Worm (Caenorhabditis elegans) whole organism, young adult: ENCODE results near the gene lgc-10.

Experiments used
- B0019.2 ChIP-seq: fragments of 200-800 bp; sonication (Bioruptor generic); conservative IDR thresholded peaks from 2 replicates; pipeline ENCODE4 v1.3.6; 2022; ENCODE audit warnings: missing genetic modification reagents, missing genetic modification characterization, missing compliant biosample characterization
- B0261.1 ChIP-seq: sonication (generic microtip); optimal IDR thresholded peaks from 2 replicates; lab custom pipeline; 2016; ENCODE audit warnings: mild to moderate bottlenecking, missing genetic modification characterization, moderate library complexity, missing compliant biosample characterization
- F10E7.11 ChIP-seq: sonication (generic microtip); optimal IDR thresholded peaks from 2 replicates; lab custom pipeline; 2017; ENCODE audit warnings: mild to moderate bottlenecking, missing genetic modification characterization, moderate library complexity, missing compliant biosample characterization
- F22D6.2 ChIP-seq: sonication (generic microtip); optimal IDR thresholded peaks from 2 replicates; lab custom pipeline; 2016; ENCODE audit warnings: mild to moderate bottlenecking, missing genetic modification characterization, missing compliant biosample characterization
- F33H1.4 ChIP-seq: fragments of 200-800 bp; sonication (Bioruptor generic); IDR thresholded peaks from 2 replicates; pipeline ENCODE4 v1.3.6; 2022; ENCODE audit warnings: missing genetic modification reagents, missing genetic modification characterization, missing compliant biosample characterization
- F37B4.10 ChIP-seq: fragments of 200-800 bp; sonication (Bioruptor generic); IDR thresholded peaks from 2 replicates; pipeline ENCODE4 v1.3.6; 2022; ENCODE audit warnings: missing genetic modification characterization, missing compliant biosample characterization
- F57C9.4 ChIP-seq: sonication (generic microtip); optimal IDR thresholded peaks from 2 replicates; lab custom pipeline; 2017; ENCODE audit warnings: mild to moderate bottlenecking, missing genetic modification characterization, missing compliant biosample characterization
- Y56A3A.18 ChIP-seq: fragments of 200-800 bp; sonication (Bioruptor generic); IDR thresholded peaks from 2 replicates; pipeline ENCODE4 v1.3.6; 2022; ENCODE audit warnings: missing genetic modification reagents, missing genetic modification characterization, missing compliant biosample characterization
- Y79H2A.3 ChIP-seq: fragments of 200-800 bp; sonication (Bioruptor generic); conservative IDR thresholded peaks from 2 replicates; pipeline ENCODE4 v1.3.6; 2022; ENCODE audit warnings: missing genetic modification reagents, missing genetic modification characterization, missing compliant biosample characterization
- athp-1 ChIP-seq: sonication (generic microtip); optimal IDR thresholded peaks from 2 replicates; lab custom pipeline; 2017; ENCODE audit warnings: mild to moderate bottlenecking, missing genetic modification characterization, missing compliant biosample characterization
- attf-5 ChIP-seq: fragments of 200-800 bp; sonication (Bioruptor generic); optimal IDR thresholded peaks from 2 replicates; lab custom pipeline; 2018; ENCODE audit warnings: mild to moderate bottlenecking, missing genetic modification characterization, missing compliant biosample characterization
- bed-1 ChIP-seq: fragments of 200-800 bp; sonication (Bioruptor generic); IDR thresholded peaks from 2 replicates; pipeline ENCODE4 v1.3.6; 2022; ENCODE audit warnings: missing genetic modification reagents, missing genetic modification characterization, missing compliant biosample characterization
- cebp-1 ChIP-seq, 2 experiments: fragments of 200-800 bp in 1 of 2; sonication (Bioruptor generic) in 1 of 2; sonication (generic microtip) in 1 of 2; IDR thresholded peaks in 1 of 2; optimal IDR thresholded peaks in 1 of 2; 2 replicates each; pipeline versions ENCODE4 v1.3.6 to Lab custom; 2017 to 2022; ENCODE audit warnings: missing compliant biosample characterization in 2 of 2, missing genetic modification characterization in 2 of 2, mild to moderate bottlenecking in 1 of 2, missing genetic modification reagents in 1 of 2, moderate library complexity in 1 of 2
- ceh-79 ChIP-seq: sonication (generic microtip); optimal IDR thresholded peaks from 2 replicates; lab custom pipeline; 2017; ENCODE audit warnings: mild to moderate bottlenecking, missing genetic modification characterization, missing compliant biosample characterization
- chd-7 ChIP-seq: sonication (generic microtip); optimal IDR thresholded peaks from 2 replicates; lab custom pipeline; 2016; ENCODE audit warnings: mild to moderate bottlenecking, missing genetic modification characterization, moderate library complexity, missing compliant biosample characterization
- dpff-1 ChIP-seq: sonication (generic microtip); optimal IDR thresholded peaks from 2 replicates; lab custom pipeline; 2017; ENCODE audit warnings: mild to moderate bottlenecking, missing genetic modification characterization, missing compliant biosample characterization
- egl-18 ChIP-seq: fragments of 200-800 bp; sonication (Bioruptor generic); IDR thresholded peaks from 2 replicates; pipeline ENCODE4 v1.3.6; 2022; ENCODE audit warnings: missing genetic modification reagents, missing genetic modification characterization, missing compliant biosample characterization
- ekl-4 ChIP-seq: fragments of 200-800 bp; sonication (Bioruptor generic); IDR thresholded peaks from 2 replicates; pipeline ENCODE4 v1.3.6; 2022; ENCODE audit warnings: missing genetic modification reagents, missing genetic modification characterization, missing compliant biosample characterization
- ets-4 ChIP-seq: fragments of 200-800 bp; sonication (Bioruptor generic); optimal IDR thresholded peaks from 2 replicates; lab custom pipeline; 2018; ENCODE audit warnings: mild to moderate bottlenecking, missing genetic modification characterization, missing compliant biosample characterization
- fkh-3 ChIP-seq: sonication (generic microtip); optimal IDR thresholded peaks from 2 replicates; lab custom pipeline; 2016; ENCODE audit warnings: mild to moderate bottlenecking, missing genetic modification characterization, missing compliant biosample characterization
- hmg-1.2 ChIP-seq: fragments of 200-800 bp; sonication (Bioruptor generic); IDR thresholded peaks from 2 replicates; pipeline ENCODE4 v1.3.6; 2022; ENCODE audit warnings: missing genetic modification reagents, missing genetic modification characterization, missing compliant biosample characterization
- hsf-1 ChIP-seq: fragments of 200-800 bp; sonication (Bioruptor generic); IDR thresholded peaks from 2 replicates; pipeline ENCODE4 v1.3.6; 2022; ENCODE audit warnings: missing genetic modification reagents, missing genetic modification characterization, missing compliant biosample characterization
- madf-3 ChIP-seq: fragments of 200-800 bp; sonication (Bioruptor generic); IDR thresholded peaks from 2 replicates; pipeline ENCODE4 v1.3.6; 2022; ENCODE audit warnings: missing genetic modification reagents, missing genetic modification characterization, missing compliant biosample characterization
- mcd-1 ChIP-seq: fragments of 200-800 bp; sonication (Bioruptor generic); IDR thresholded peaks from 2 replicates; pipeline ENCODE4 v1.3.6; 2022; ENCODE audit warnings: missing genetic modification reagents, missing genetic modification characterization, missing compliant biosample characterization
- mxl-1 ChIP-seq: sonication (generic microtip); optimal IDR thresholded peaks from 2 replicates; lab custom pipeline; 2016; ENCODE audit warnings: missing genetic modification characterization, missing compliant biosample characterization
- nhr-120 ChIP-seq: fragments of 200-800 bp; sonication (Bioruptor generic); IDR thresholded peaks from 2 replicates; pipeline ENCODE4 v1.3.6; 2022; ENCODE audit warnings: missing genetic modification characterization, missing compliant biosample characterization
- nhr-179 ChIP-seq: sonication (generic microtip); optimal IDR thresholded peaks from 2 replicates; lab custom pipeline; 2016; ENCODE audit warnings: mild to moderate bottlenecking, missing genetic modification characterization, missing compliant biosample characterization
- nhr-90 ChIP-seq: sonication (generic microtip); optimal IDR thresholded peaks from 2 replicates; lab custom pipeline; 2016; ENCODE audit warnings: missing genotype, mild to moderate bottlenecking, missing genetic modification characterization, missing compliant biosample characterization
- rec-8 ChIP-seq, 2 experiments: sonication (generic microtip); optimal IDR thresholded peaks; 2 replicates each; lab custom pipeline; 2016; ENCODE audit warnings: mild to moderate bottlenecking in 2 of 2, missing genetic modification characterization in 2 of 2, missing genetic modification reagents in 2 of 2, missing genotype in 2 of 2, missing biosample characterization in 1 of 2, missing compliant biosample characterization in 1 of 2, moderate library complexity in 1 of 2
- sea-2 ChIP-seq: fragments of 200-800 bp; sonication (Bioruptor generic); IDR thresholded peaks from 2 replicates; pipeline ENCODE4 v1.3.6; 2022; ENCODE audit warnings: missing genetic modification characterization, missing compliant biosample characterization
- snpc-1.1 ChIP-seq: sonication (generic microtip); optimal IDR thresholded peaks from 2 replicates; lab custom pipeline; 2017; ENCODE audit warnings: missing genetic modification characterization, mild to moderate bottlenecking, missing compliant biosample characterization, antibody characterized with exemption, moderate library complexity, missing genotype, missing genetic modification reagents; ENCODE audit not compliant: insufficient read depth
- tbp1 ChIP-seq: fragments of 200-800 bp; sonication (Bioruptor generic); optimal IDR thresholded peaks from 2 replicates; lab custom pipeline; 2018; ENCODE audit warnings: mild to moderate bottlenecking, missing genetic modification characterization, missing compliant biosample characterization
- zim-3 ChIP-seq: sonication (generic microtip); optimal IDR thresholded peaks from 2 replicates; lab custom pipeline; 2017; ENCODE audit warnings: mild to moderate bottlenecking, missing genetic modification characterization, moderate library complexity, missing compliant biosample characterization
- ztf-26 ChIP-seq: sonication (generic microtip); optimal IDR thresholded peaks from 2 replicates; lab custom pipeline; 2017; ENCODE audit warnings: missing genetic modification characterization, missing compliant biosample characterization
- ztf-28 ChIP-seq: fragments of 200-800 bp; sonication (Bioruptor generic); IDR thresholded peaks from 2 replicates; pipeline ENCODE4 v1.3.6; 2022; ENCODE audit warnings: missing genetic modification reagents, missing genetic modification characterization, missing compliant biosample characterization

The lgc-10 gene

DNA sequence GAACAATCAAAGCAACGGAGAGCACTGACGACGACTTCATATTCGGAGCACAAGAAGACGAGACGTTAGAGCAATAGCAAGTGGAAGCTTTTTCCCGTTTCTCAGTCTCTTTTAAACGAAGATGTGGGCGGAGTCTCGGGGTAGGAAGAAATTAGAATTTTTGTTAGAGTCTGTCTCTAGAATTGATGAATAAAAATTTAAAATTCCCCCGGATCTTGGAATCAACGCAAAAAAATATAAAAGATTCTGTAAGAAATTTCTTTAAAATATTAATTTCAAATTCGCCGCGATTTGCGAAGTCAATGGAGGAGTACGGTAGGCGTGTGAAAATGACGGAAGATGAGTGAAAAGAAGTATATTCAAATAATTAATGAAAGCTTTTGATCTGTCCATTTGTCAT, 43.9 kb downstream of the lgc-10 start, which contains the start of gene nlp-71:
Gene nlp-71, minus strand, starts transcription at position 101 of the 400 bp plus-strand sequence.
- no peak for TF ChIP-seq F57C9.4 (tag; lab: Kevin White, UChicago)
- TF ChIP-seq Y79H2A.3 (GFP tag; lab: Robert Waterston, UW): no peak
- TF ChIP-seq nhr-120 (GFP tag; lab: Robert Waterston, UW): no peak
- TF ChIP-seq ceh-79: no peak

DNA sequence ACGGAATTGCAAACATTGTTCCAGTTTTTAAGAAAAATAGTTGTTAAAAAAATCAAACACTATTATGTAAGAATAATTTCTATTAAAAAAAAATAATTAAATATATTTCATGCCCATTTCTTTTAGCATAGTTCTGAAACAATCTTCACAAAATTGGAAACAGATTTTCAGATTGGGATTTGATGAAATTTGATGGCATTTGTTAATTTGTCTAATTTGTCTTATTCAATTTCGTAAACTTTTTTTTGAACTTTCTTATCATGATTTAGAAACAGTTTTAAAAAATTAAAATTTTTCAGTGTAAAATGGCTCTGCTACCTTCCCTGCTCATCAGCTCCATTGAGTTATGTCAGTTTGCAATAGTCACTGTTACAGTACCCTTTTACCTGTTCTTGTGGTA, 52.5 kb downstream of the lgc-10 start, which contains the start of gene srv-13:
Gene srv-13, plus strand, starts transcription at position 301 of the 400 bp plus-strand sequence.
- no peak for TF ChIP-seq dpff-1 (tag; lab: Kevin White, UChicago)
- TF ChIP-seq Y56A3A.18 (GFP tag; lab: Robert Waterston, UW): no peak
- no peak for TF ChIP-seq sea-2 (GFP tag; lab: Robert Waterston, UW)
- TF ChIP-seq zim-3 (tag; lab: Kevin White, UChicago): no peak
- TF ChIP-seq ets-4 (GFP tag; lab: Kevin White, UChicago): no peak
- TF ChIP-seq F22D6.2 (tag; lab: Kevin White, UChicago): no peak
- no peak for TF ChIP-seq egl-18 (GFP tag; lab: Robert Waterston, UW)
- TF ChIP-seq attf-5: no peak
- TF ChIP-seq cebp-1 (GFP tag; IDR thresholded peaks at IDR 0.05; lab: Robert Waterston, UW): no peak
- no peak for TF ChIP-seq cebp-1 (tag; optimal IDR thresholded peaks at IDR 0.05; lab: Kevin White, UChicago)
- no peak for TF ChIP-seq athp-1 (tag; lab: Kevin White, UChicago)
- TF ChIP-seq hmg-1.2: no peak
- no peak for TF ChIP-seq bed-1
- TF ChIP-seq mcd-1 (GFP tag; lab: Robert Waterston, UW): no peak
- TF ChIP-seq nhr-179: no peak

DNA sequence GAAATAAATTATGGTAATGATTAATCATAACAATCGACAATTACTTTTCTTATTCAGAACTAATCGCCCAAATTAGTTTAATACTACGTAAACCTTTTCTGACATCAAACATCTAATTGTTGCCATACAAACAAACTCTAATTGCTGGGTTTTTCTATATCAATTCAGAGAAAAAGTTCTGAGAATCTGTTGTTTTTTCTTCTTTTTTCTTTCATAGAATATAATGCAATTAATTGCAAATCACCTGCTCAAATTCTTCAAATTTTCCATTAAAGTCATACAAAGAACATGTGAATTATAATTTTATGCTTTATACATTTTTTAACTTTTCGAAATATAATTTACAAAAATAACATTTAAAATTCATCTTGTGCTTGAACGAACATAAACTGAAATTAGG, 54.0 kb downstream of the lgc-10 start:
- TF ChIP-seq madf-3 (GFP tag; lab: Robert Waterston, UW) (no peak), fkh-3 (tag; lab: Kevin White, UChicago) (no peak), F33H1.4 (GFP tag; lab: Robert Waterston, UW) (no peak), ztf-26 (tag; lab: Kevin White, UChicago) (no peak), bed-1 (no peak), nhr-179 (no peak)

DNA sequence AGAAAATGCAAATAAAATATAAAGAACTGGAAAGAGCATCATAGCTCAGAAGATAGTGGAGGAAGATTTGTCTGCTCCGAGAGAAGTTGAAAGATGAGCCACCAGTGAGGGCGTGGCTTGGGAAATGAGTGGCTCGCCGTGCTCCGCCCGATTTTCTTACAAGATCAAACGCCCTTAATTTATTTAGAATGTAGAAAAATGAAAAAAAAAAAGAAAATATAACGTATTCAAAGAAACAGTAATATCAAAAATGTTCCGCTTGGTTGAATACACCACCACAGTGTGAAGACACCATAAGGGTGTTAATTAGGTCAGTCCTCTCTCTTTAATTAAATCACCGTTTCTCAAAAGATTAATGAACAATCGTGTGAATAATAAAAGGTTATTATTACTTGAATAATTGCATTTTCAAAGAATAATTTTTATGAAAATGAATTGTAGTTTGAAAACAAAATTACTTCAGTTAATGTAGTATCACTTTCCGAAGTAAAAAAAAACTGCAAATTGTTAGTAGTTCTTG, 54.9 kb downstream of the lgc-10 start, which contains the start of gene sfrp-1:
Gene sfrp-1, minus strand, starts transcription at position 51 of the 520 bp plus-strand sequence.
- TF ChIP-seq Y56A3A.18 (GFP tag; lab: Robert Waterston, UW) (no peak), F37B4.10 (GFP tag; lab: Robert Waterston, UW) (no peak), nhr-90 (no peak), ekl-4 (GFP tag; lab: Robert Waterston, UW) (no peak), hsf-1 (GFP tag; lab: Robert Waterston, UW) (no peak), F10E7.11 (tag; lab: Kevin White, UChicago) (no peak), dpff-1 (tag; lab: Kevin White, UChicago) (no peak), tbp1 (no peak), rec-8 (tag; optimal IDR thresholded peaks at IDR 0.05; lab: Kevin White, UChicago) (no peak), chd-7 (no peak), mxl-1 (tag; lab: Kevin White, UChicago) (no peak), B0019.2 (GFP tag; lab: Robert Waterston, UW) (no peak), ztf-28 (GFP tag; lab: Robert Waterston, UW) (no peak), B0261.1 (tag; lab: Kevin White, UChicago) (no peak), snpc-1.1 (tag; lab: Kevin White, UChicago) (no peak)
